Fruit fly (Drosophila melanogaster): Measurements from ENCODE around the gene CG15544.
A peak's percentile ranks its signal among the peaks of the same experiment; 100 is the strongest.

CG15544 gene

DNA sequence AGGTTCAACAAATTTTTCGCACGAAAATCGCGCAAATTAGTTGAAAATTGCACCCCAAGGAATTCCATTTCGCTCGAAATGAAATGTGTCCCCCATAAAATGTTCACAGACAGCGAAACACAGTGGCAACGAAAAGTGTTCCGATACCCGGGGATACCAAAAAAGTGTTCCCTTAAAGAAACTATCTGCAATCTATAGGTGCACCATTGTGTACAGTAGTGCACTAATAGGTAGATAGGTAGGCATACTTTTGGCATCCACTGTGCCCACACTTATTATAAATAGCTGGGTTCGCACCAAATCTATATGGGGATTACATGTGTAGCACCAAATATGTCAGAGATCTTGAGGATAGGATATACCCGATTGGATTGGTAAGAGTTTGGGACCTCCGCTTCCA, 30.9 kb upstream of the CG15544 start (continued):
- TF ChIP-seq tx (GFP tag; optimal IDR thresholded peaks at IDR 0.05) (peak; percentile 23), YL-1 (GFP tag; optimal IDR thresholded peaks at IDR 0.05) (no peak), zf30C (GFP tag; optimal IDR thresholded peaks at IDR 0.05) (no peak), zen (tag; optimal IDR thresholded peaks at IDR 0.05) (no peak), en (GFP tag; optimal IDR thresholded peaks at IDR 0.05) (no peak), disco-r (GFP tag; optimal IDR thresholded peaks at IDR 0.05) (peak; percentile 28), Blimp-1 (GFP tag; optimal IDR thresholded peaks at IDR 0.05) (peak; percentile 29), bab2 (GFP tag; optimal IDR thresholded peaks at IDR 0.05) (peak; percentile 40), Oli (tag; optimal IDR thresholded peaks at IDR 0.05) (peak; percentile 57), CG3726 (GFP tag; IDR thresholded peaks at IDR 0.05) (no peak), dimm (GFP tag; IDR thresholded peaks at IDR 0.05) (peak; percentile 52), pnt (GFP tag; optimal IDR thresholded peaks at IDR 0.05) (peak; percentile 42), ind (GFP tag; optimal IDR thresholded peaks at IDR 0.05) (peak; percentile 61), CG1603 (tag; optimal IDR thresholded peaks at IDR 0.05) (peak; percentile 76), tin (GFP tag; optimal IDR thresholded peaks at IDR 0.05) (peak; percentile 35), CG4854 (GFP tag; optimal IDR thresholded peaks at IDR 0.05) (no peak), sob (GFP tag; IDR thresholded peaks at IDR 0.05) (peak; percentile 71), Fer2 (tag; optimal IDR thresholded peaks at IDR 0.05) (no peak), ftz-f1 (GFP tag; optimal IDR thresholded peaks at IDR 0.05) (no peak), ken (GFP tag; IDR thresholded peaks at IDR 0.05) (peak; percentile 71; the same call in 2 of the 3 replicates), amos (GFP tag; IDR thresholded peaks at IDR 0.05; ENCODE audit: partially characterized antibody) (no peak), pfk (GFP tag; optimal IDR thresholded peaks at IDR 0.05) (no peak), sens-2 (GFP tag; IDR thresholded peaks at IDR 0.05) (peak; percentile 67; the same call in 1 of the 2 replicates), CG30403 (GFP tag; optimal IDR thresholded peaks at IDR 0.05) (peak; percentile 42), unc-4 (GFP tag; IDR thresholded peaks at IDR 0.05; ENCODE audit: partially characterized antibody) (no peak), pho (GFP tag; optimal IDR thresholded peaks at IDR 0.05) (no peak), CG12299 (tag; optimal IDR thresholded peaks at IDR 0.05) (peak; percentile 35), Hr51 (GFP tag; optimal IDR thresholded peaks at IDR 0.05) (peak; percentile 35 to 57), CG6654 (GFP tag; optimal IDR thresholded peaks at IDR 0.05) (no peak), Doc2 (GFP tag; IDR thresholded peaks at IDR 0.05) (0 out of 2 replicates have a peak, but pooled peaks have one; percentile 26), bcd (GFP tag; optimal IDR thresholded peaks at IDR 0.05) (peak; percentile 46), zfh2 (GFP tag; optimal IDR thresholded peaks at IDR 0.05) (peak; percentile 75), br (optimal IDR thresholded peaks at IDR 0.05) (no peak), CG34224 (GFP tag; IDR thresholded peaks at IDR 0.05; ENCODE audit: partially characterized antibody) (no peak), CG2116 (GFP tag; optimal IDR thresholded peaks at IDR 0.05) (no peak), bbx (GFP tag; IDR thresholded peaks at IDR 0.05; ENCODE audit: partially characterized antibody) (no peak), CG10274 (GFP tag; optimal IDR thresholded peaks at IDR 0.05) (peak; percentile 38), CG7963 (GFP tag; IDR thresholded peaks at IDR 0.05; ENCODE audit: partially characterized antibody) (no peak), run (tag; optimal IDR thresholded peaks at IDR 0.05) (no peak), sim (GFP tag; IDR thresholded peaks at IDR 0.05) (0 out of 2 replicates have a peak, but pooled peaks have one; percentile 36), CG6683 (GFP tag; optimal IDR thresholded peaks at IDR 0.05) (no peak), CG13123 (GFP tag; optimal IDR thresholded peaks at IDR 0.05) (peak; percentile 18), exex (tag; optimal IDR thresholded peaks at IDR 0.05) (no peak), Doc3 (GFP tag; IDR thresholded peaks at IDR 0.05; ENCODE audit: partially characterized antibody) (no peak), CG7372 (GFP tag; IDR thresholded peaks at IDR 0.05) (peak; percentile 76), NC2α (GFP tag; optimal IDR thresholded peaks at IDR 0.05) (peak; percentile 36), Nf-YC (tag; optimal IDR thresholded peaks at IDR 0.05) (no peak), chif (GFP tag; optimal IDR thresholded peaks at IDR 0.05) (peak; percentile 41 to 59), croc (GFP tag; conservative IDR thresholded peaks at IDR 0.05) (peak; percentile 27; the same call in 1 of the 3 replicates), CG12071 (GFP tag; optimal IDR thresholded peaks at IDR 0.05) (peak; percentile 49), CG34422 (GFP tag; IDR thresholded peaks at IDR 0.05) (peak; percentile 86)

Measured in whole organism, embryonic.